Worm (Caenorhabditis elegans) whole organism, L4 larva: ENCODE data around the gene frm-2.
A peak's percentile ranks its signal among the peaks of the same experiment; 100 is the strongest.

Experiments
- ZK337.2 ChIP-seq: fragments of 200-800 bp; sonication (Bioruptor generic); IDR thresholded peaks from 2 replicates; pipeline ENCODE4 v1.3.6; 2022; ENCODE audit warnings: missing genetic modification reagents, missing genetic modification characterization, missing compliant biosample characterization
- aha-1 ChIP-seq: fragments of 150-350 bp; peaks from one replicate; lab custom pipeline; 2014; ENCODE audit warnings: missing biosample characterization, missing genetic modification characterization
- ama-1 ChIP-seq: fragments of 150-350 bp; optimal IDR thresholded peaks from 2 replicates; lab custom pipeline; 2014; ENCODE audit warnings: inconsistent platforms, mixed read lengths
- ceh-44 ChIP-seq: fragments of 200-800 bp; sonication (Bioruptor generic); IDR thresholded peaks from 2 replicates; pipeline ENCODE4 v1.3.6; 2022; ENCODE audit warnings: missing genetic modification reagents, missing genetic modification characterization, missing compliant biosample characterization
- cey-2 ChIP-seq: sonication (generic microtip); optimal IDR thresholded peaks from 3 replicates; lab custom pipeline; 2017; ENCODE audit warnings: missing genetic modification characterization, mild to moderate bottlenecking, missing compliant biosample characterization, antibody characterized with exemption, borderline replicate concordance; ENCODE audit not compliant: insufficient read depth
- daf-16 ChIP-seq, 3 experiments: sonication (generic microtip); optimal IDR thresholded peaks; 2 replicates each; lab custom pipeline; 2016 to 2017; ENCODE audit warnings: missing genetic modification characterization in 3 of 3, missing genetic modification reagents in 3 of 3, mild to moderate bottlenecking in 2 of 3, missing compliant biosample characterization in 2 of 3, missing biosample characterization in 1 of 3, moderate library complexity in 1 of 3
- daf-8 ChIP-seq: fragments of 200-800 bp; sonication (Bioruptor generic); IDR thresholded peaks from 2 replicates; pipeline ENCODE4 v1.3.6; 2022; ENCODE audit warnings: missing genetic modification characterization, missing compliant biosample characterization
- dmd-6 ChIP-seq: fragments of 200-800 bp; sonication (Bioruptor generic); IDR thresholded peaks from 2 replicates; pipeline ENCODE4 v1.3.6; 2022; ENCODE audit warnings: missing genetic modification reagents, missing genetic modification characterization, missing compliant biosample characterization
- dve-1 ChIP-seq: sonication (generic microtip); optimal IDR thresholded peaks from 2 replicates; lab custom pipeline; 2017; ENCODE audit warnings: antibody characterized with exemption, mild to moderate bottlenecking, missing genetic modification characterization, missing compliant biosample characterization; ENCODE audit not compliant: insufficient read depth
- egl-27 ChIP-seq: sonication (generic microtip); optimal IDR thresholded peaks from 3 replicates; lab custom pipeline; 2017; ENCODE audit warnings: missing biosample characterization, missing genetic modification reagents, missing genetic modification characterization
- egl-43 ChIP-seq: fragments of 200-800 bp; sonication (Bioruptor generic); IDR thresholded peaks from 2 replicates; pipeline ENCODE4 v1.3.6; 2022; ENCODE audit warnings: missing genetic modification reagents, missing genetic modification characterization, missing compliant biosample characterization
- fkh-10 ChIP-seq: fragments of 150-350 bp; optimal IDR thresholded peaks from 2 replicates; lab custom pipeline; 2014; ENCODE audit warnings: missing biosample characterization, missing genetic modification reagents, missing genetic modification characterization
- hlh-11 ChIP-seq: fragments of 200-800 bp; sonication (Bioruptor generic); optimal IDR thresholded peaks from 2 replicates; lab custom pipeline; 2018; ENCODE audit warnings: mild to moderate bottlenecking, missing genetic modification characterization, missing compliant biosample characterization
- hlh-30 ChIP-seq: sonication (generic microtip); optimal IDR thresholded peaks from 2 replicates; lab custom pipeline; 2017; ENCODE audit warnings: antibody characterized with exemption, mild to moderate bottlenecking, missing genetic modification characterization, missing compliant biosample characterization; ENCODE audit not compliant: insufficient read depth
- lin-1 ChIP-seq: fragments of 200-800 bp; sonication (Bioruptor generic); IDR thresholded peaks from 2 replicates; pipeline ENCODE4 v1.3.6; 2022; ENCODE audit warnings: missing genetic modification reagents, missing genetic modification characterization, missing compliant biosample characterization
- lin-38 ChIP-seq: fragments of 200-800 bp; sonication (Bioruptor generic); IDR thresholded peaks from 2 replicates; pipeline ENCODE4 v1.3.6; 2022; ENCODE audit warnings: missing genetic modification reagents, missing genetic modification characterization, missing compliant biosample characterization
- mdt-29 ChIP-seq: fragments of 200-800 bp; sonication (Bioruptor generic); IDR thresholded peaks from 2 replicates; pipeline ENCODE4 v1.3.6; 2022; ENCODE audit warnings: missing genetic modification reagents, missing genetic modification characterization, missing compliant biosample characterization
- mes-2 ChIP-seq: sonication (generic microtip); optimal IDR thresholded peaks from 2 replicates; lab custom pipeline; 2016; ENCODE audit warnings: missing genotype, mild to moderate bottlenecking, missing genetic modification characterization, missing compliant biosample characterization; ENCODE audit not compliant: poor library complexity, severe bottlenecking
- nhr-111 ChIP-seq: fragments of 200-800 bp; sonication (Bioruptor generic); optimal IDR thresholded peaks from 2 replicates; lab custom pipeline; 2018; ENCODE audit warnings: mild to moderate bottlenecking, missing genetic modification characterization, missing compliant biosample characterization
- nhr-237 ChIP-seq: sonication (generic microtip); optimal IDR thresholded peaks from 2 replicates; lab custom pipeline; 2017; ENCODE audit warnings: missing biosample characterization, missing genetic modification characterization
- nhr-25 ChIP-seq: sonication (generic microtip); optimal IDR thresholded peaks from 2 replicates; lab custom pipeline; 2017; ENCODE audit warnings: missing genetic modification characterization, mild to moderate bottlenecking, missing compliant biosample characterization, antibody characterized with exemption, moderate library complexity, borderline replicate concordance; ENCODE audit not compliant: insufficient read depth
- nhr-28 ChIP-seq: fragments of 150-350 bp; optimal IDR thresholded peaks from 2 replicates; lab custom pipeline; 2014; ENCODE audit warnings: missing biosample characterization, missing genetic modification characterization
- nhr-41 ChIP-seq: fragments of 200-800 bp; sonication (Bioruptor generic); IDR thresholded peaks from 2 replicates; pipeline ENCODE4 v1.3.6; 2022; ENCODE audit warnings: missing genetic modification reagents, missing genetic modification characterization, missing compliant biosample characterization
- nhr-42 ChIP-seq: fragments of 200-800 bp; sonication (Bioruptor generic); IDR thresholded peaks from 2 replicates; pipeline ENCODE4 v1.3.6; 2022; ENCODE audit warnings: missing genetic modification characterization, missing compliant biosample characterization
- nhr-6 ChIP-seq: fragments of 150-350 bp; optimal IDR thresholded peaks from 2 replicates; lab custom pipeline; 2014; ENCODE audit warnings: missing biosample characterization, missing genetic modification characterization
- php-3 ChIP-seq: fragments of 200-800 bp; sonication (Bioruptor generic); IDR thresholded peaks from 2 replicates; pipeline ENCODE4 v1.3.6; 2022; ENCODE audit warnings: missing genetic modification reagents, missing genetic modification characterization, missing compliant biosample characterization
- pqm-1 ChIP-seq: sonication (generic microtip); optimal IDR thresholded peaks from 2 replicates; lab custom pipeline; 2017; ENCODE audit warnings: missing biosample characterization, missing genetic modification characterization
- snpc-4 ChIP-seq: fragments of 150-350 bp; optimal IDR thresholded peaks from 2 replicates; lab custom pipeline; 2014; ENCODE audit warnings: missing biosample characterization, missing genetic modification characterization
- spr-3 ChIP-seq: fragments of 200-800 bp; sonication (Bioruptor generic); optimal IDR thresholded peaks from 2 replicates; lab custom pipeline; 2018; ENCODE audit warnings: mild to moderate bottlenecking, missing genetic modification characterization, missing compliant biosample characterization
- unc-39 ChIP-seq: sonication (generic microtip); optimal IDR thresholded peaks from 2 replicates; lab custom pipeline; 2017; ENCODE audit warnings: missing biosample characterization, missing genetic modification characterization
- unc-62 ChIP-seq, 3 experiments: fragments of 150-350 bp in 1 of 3; sonication (generic microtip); optimal IDR thresholded peaks in 2 of 3; peaks in 1 of 3; 1 replicate in 1 of 3; 2 replicates in 2 of 3; lab custom pipeline; 2014 to 2017; ENCODE audit warnings: missing biosample characterization in 3 of 3, missing genetic modification characterization in 3 of 3, missing genetic modification reagents in 3 of 3, missing genotype in 1 of 3
- vab-7 ChIP-seq: fragments of 200-800 bp; sonication (Bioruptor generic); IDR thresholded peaks from 2 replicates; pipeline ENCODE4 v1.3.6; 2022; ENCODE audit warnings: missing genetic modification reagents, missing genetic modification characterization, missing compliant biosample characterization
- zfp-2 ChIP-seq: sonication (generic microtip); optimal IDR thresholded peaks from 2 replicates; lab custom pipeline; 2016; ENCODE audit warnings: mild to moderate bottlenecking, missing genetic modification characterization, missing compliant biosample characterization
- zfp-3 ChIP-seq: fragments of 200-800 bp; sonication (Bioruptor generic); conservative IDR thresholded peaks from 2 replicates; pipeline ENCODE4 v1.3.6; 2022; ENCODE audit warnings: missing genetic modification reagents, missing genetic modification characterization, missing compliant biosample characterization

frm-2 gene

DNA sequence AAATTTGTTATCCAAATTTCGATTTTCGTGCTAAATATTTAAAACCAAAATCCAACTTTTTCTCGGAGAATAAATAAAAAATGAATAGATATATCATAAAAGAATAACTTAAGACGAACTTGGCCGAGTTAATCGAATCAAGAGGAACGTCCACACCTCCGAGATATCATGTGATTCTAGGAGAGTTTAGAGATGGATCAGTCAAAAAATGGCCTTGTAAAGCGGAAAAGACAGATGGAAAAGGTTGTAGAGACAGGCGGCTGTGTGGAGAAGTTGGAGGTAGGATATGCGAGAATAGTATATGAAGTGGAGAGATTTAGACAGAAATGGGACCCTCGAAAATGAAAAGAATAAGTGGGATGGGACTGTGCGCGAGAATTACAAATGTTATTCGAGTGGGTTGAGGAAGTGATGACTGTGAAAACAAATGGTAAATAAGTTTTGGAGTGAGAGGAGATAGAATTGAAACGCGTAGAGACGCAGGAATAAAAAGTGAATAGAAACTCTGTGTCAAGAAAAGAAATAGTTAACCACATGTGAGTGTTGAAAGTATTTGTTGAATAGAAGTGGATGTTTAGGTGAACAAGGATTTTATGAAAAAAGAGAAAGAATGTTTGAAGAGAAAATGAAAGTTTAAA is 946 bp upstream of the frm-2 start:
- no peak for TF ChIP-seq nhr-42 (GFP tag; lab: Robert Waterston, UW)
- peak; percentile 14 for TF ChIP-seq nhr-28 (tag; lab: Kevin White, UChicago)
- TF ChIP-seq lin-38 = no peak
- peak; percentile 66 for TF ChIP-seq aha-1 (tag; lab: Kevin White, UChicago)
- no peak for TF ChIP-seq ceh-44 (GFP tag; lab: Robert Waterston, UW)
- TF ChIP-seq nhr-237 (tag; lab: Kevin White, UChicago) = no peak
- peak; percentile 22 for TF ChIP-seq nhr-25 (tag; lab: Kevin White, UChicago)
- no peak for TF ChIP-seq hlh-11 (tag; lab: Kevin White, UChicago)
- no peak for TF ChIP-seq snpc-4 (tag; lab: Kevin White, UChicago)
- no peak for TF ChIP-seq egl-27 (tag; lab: Kevin White, UChicago)
- TF ChIP-seq dmd-6 (GFP tag; lab: Robert Waterston, UW) = no peak
- TF ChIP-seq fkh-10 (GFP tag; lab: Kevin White, UChicago) = no peak
- peak; percentile 29 for TF ChIP-seq hlh-30
- TF ChIP-seq spr-3 = no peak
- no peak for TF ChIP-seq nhr-111 (GFP tag; lab: Kevin White, UChicago)
- TF ChIP-seq daf-8 (GFP tag; lab: Robert Waterston, UW) = no peak
- no peak for TF ChIP-seq lin-1 (GFP tag; lab: Robert Waterston, UW)
- TF ChIP-seq cey-2 (tag; lab: Kevin White, UChicago) = no peak
- no peak for TF ChIP-seq nhr-6 (tag; lab: Kevin White, UChicago)

DNA sequence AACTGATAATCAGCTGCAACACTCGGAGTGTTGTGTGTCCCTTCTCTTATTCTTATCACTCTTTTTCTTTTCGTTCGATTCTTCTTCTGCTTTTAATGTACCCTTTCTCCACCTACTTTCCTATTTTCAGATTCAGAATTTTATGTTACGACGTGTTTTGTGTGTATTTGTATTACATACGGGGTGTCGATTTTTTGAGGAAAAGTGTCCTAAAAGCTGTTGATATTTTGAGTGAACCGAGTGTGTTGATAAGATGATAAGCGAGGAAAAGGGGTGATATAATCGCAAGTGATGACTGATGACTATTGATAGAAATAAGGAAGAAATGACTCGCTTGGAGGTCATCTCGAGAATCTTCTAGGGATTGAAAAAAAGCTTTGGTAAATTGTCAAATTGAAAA is 519 bp downstream of the frm-2 start:
- TF ChIP-seq php-3 = 0 out of 2 replicates have a peak, but pooled peaks have one; percentile 34
- TF ChIP-seq zfp-3 (GFP tag; lab: Robert Waterston, UW) = no peak
- no peak for TF ChIP-seq ama-1 (lab: Kevin White, UChicago)
- no peak for TF ChIP-seq unc-39
- peak; percentile 84 for TF ChIP-seq hlh-11 (tag; lab: Kevin White, UChicago)
- TF ChIP-seq nhr-28 (tag; lab: Kevin White, UChicago) = peak; percentile 77
- TF ChIP-seq daf-16 (GFP tag; optimal IDR thresholded peaks at IDR 0.05; lab: Kevin White, UChicago) = no peak
- TF ChIP-seq daf-16 (tag; optimal IDR thresholded peaks at IDR 0.05; lab: Kevin White, UChicago) = peak; percentile 84
- TF ChIP-seq nhr-41 (GFP tag; lab: Robert Waterston, UW) = peak; percentile 56; the same call in 1 of the 2 replicates
- TF ChIP-seq dve-1 (tag; lab: Kevin White, UChicago) = peak; percentile 35
- TF ChIP-seq dmd-6 (GFP tag; lab: Robert Waterston, UW) = peak; percentile 45
- peak; percentile 97 for TF ChIP-seq pqm-1 (tag; lab: Kevin White, UChicago)

DNA sequence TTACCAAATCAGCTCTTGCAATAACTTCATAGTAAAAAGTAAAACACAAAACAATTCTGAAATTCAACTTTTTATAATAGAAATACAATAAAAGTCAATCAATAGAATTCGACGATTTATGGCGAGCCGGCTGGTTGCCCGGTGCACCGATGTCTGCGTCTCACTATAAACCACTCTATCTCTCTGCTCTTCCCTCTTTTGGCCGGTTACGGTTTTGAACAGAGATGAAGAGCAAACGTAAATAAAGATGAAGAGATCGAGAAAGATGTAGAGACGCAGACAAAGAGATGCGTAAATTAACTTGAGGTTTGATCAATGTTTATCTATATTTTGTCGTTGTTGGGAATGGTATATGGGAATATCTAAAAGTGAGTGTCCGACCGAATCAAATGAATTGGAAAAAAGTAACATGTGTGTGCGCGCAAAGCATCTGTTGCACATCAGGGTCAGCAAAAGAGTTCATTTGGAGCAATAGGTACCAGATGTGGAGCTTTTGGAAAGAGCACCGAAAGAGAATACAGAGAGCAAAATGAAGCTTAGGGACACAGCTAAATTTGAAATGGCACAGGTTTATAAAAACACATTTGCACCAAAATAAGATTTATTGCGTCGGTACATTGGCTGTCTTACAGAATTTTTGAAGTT is 1.5 kb downstream of the frm-2 start:
- no peak for TF ChIP-seq ZK337.2
- TF ChIP-seq mdt-29 (GFP tag; lab: Robert Waterston, UW) = no peak
- no peak for TF ChIP-seq egl-43 (GFP tag; lab: Robert Waterston, UW)
- TF ChIP-seq hlh-11 (tag; lab: Kevin White, UChicago) = peak; percentile 32
- peak in 1 of 2 experiments; percentile 58 for TF ChIP-seq unc-62 (GFP tag; optimal IDR thresholded peaks at IDR 0.05 in 1 of 2; lab: Kevin White, UChicago)
- TF ChIP-seq unc-62 (tag; optimal IDR thresholded peaks at IDR 0.05; lab: Kevin White, UChicago) = no peak
- peak; percentile 12 for TF ChIP-seq nhr-28 (tag; lab: Kevin White, UChicago)
- peak; percentile 36 for TF ChIP-seq mes-2 (tag; lab: Kevin White, UChicago)
- peak; percentile 37 for TF ChIP-seq nhr-6 (tag; lab: Kevin White, UChicago)
- TF ChIP-seq dve-1 (tag; lab: Kevin White, UChicago) = peak; percentile 55
- TF ChIP-seq vab-7 (GFP tag; lab: Robert Waterston, UW) = no peak
- TF ChIP-seq daf-16 (GFP tag; optimal IDR thresholded peaks at IDR 0.05; lab: Kevin White, UChicago) = no peak
- TF ChIP-seq daf-16 (tag; optimal IDR thresholded peaks at IDR 0.05; lab: Kevin White, UChicago) = peak; percentile 64
- TF ChIP-seq zfp-2 = no peak
